Worm (Caenorhabditis elegans) whole organism, L4 larva: Measurements from ENCODE around the gene T26E4.9.
"Not testable (repeated sequence)": the region's sequence is repeated elsewhere in the genome, so short reads cannot be mapped to it uniquely, and the experiment has no call there.

ENCODE experiments used
- ceh-82 ChIP-seq: sonication (generic microtip); optimal IDR thresholded peaks from 2 replicates; lab custom pipeline; 2017; ENCODE audit warnings: missing biosample characterization, missing genetic modification characterization
- daf-8 ChIP-seq: fragments of 200-800 bp; sonication (Bioruptor generic); IDR thresholded peaks from 2 replicates; pipeline ENCODE4 v1.3.6; 2022; ENCODE audit warnings: missing genetic modification characterization, missing compliant biosample characterization

DNA sequence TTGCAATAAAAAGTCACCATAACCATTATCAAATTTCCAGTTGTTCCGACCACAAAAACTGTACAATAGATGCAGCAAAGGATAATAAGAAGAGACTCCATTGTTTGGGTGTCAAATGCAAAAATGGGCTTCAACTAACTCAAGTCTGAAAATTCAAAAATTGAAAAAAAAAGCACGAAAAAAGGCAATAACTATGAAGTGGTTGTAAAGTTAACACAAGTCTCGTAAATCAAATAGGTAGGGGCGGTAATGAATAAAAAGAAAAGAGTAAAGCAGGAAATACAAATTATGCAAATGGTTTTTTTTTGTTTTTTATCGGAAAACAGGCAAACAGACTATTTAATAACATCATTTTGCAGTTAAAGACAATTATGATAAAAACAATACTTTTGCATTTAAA lies 4.9 kb upstream of the T26E4.9 start, which contains the start of gene srsx-38:
- not testable (repeated sequence) for TF ChIP-seq daf-8; ceh-82 (tag; lab: Kevin White, UChicago)
